Worm (Caenorhabditis elegans): Measurements from ENCODE around the gene oac-55.

The oac-55 gene

DNA sequence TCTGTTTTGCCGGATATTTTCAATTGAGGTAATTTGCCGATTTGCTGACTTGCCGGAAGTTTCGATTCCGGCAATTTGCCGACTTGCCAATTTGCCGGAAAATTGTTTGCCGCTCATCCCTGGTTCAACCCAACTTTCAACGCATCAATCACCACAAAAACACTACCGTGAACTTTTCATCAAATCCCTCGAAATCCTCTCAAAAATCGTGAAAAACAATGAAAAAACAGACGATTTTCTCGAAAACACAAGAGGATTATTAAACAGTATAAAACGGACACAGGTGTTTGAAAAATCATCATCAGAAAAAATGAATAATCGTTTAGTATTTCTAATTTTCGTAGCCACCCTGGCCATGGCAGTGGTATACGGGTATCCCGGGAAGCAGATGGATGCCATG lies 6.0 kb downstream of the oac-55 start, which contains the start of gene Y39H10A.1:
Gene Y39H10A.1 (plus strand): TSS at position 301 of the 400 bp plus-strand sequence.
- TF ChIP-seq unc-62 (GFP tag; optimal IDR thresholded peaks at IDR 0.05) = no peak

DNA sequence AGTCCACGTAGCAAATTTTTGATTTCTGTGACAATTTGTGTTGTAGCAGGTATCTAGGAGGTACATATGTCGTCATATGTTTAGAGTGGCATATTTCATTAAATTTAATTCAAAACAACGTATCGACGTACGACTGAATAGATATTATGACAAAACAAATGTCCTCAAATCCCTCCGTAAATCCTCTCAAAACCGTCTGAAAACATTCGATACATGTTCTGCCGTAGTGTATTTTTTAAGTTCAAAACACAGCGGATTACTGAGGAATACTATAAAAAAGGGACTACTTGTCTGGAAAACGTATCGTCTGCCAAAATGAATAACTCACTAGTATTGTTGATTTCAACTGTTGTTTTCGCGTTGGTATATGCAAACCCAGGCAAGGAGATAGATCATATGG lies 7.3 kb downstream of the oac-55 start, which contains the start of gene R08E5.4:
Gene R08E5.4 (plus strand): TSS at position 301 of the 400 bp plus-strand sequence.
- TF ChIP-seq unc-62 (GFP tag; optimal IDR thresholded peaks at IDR 0.05) = no peak

DNA sequence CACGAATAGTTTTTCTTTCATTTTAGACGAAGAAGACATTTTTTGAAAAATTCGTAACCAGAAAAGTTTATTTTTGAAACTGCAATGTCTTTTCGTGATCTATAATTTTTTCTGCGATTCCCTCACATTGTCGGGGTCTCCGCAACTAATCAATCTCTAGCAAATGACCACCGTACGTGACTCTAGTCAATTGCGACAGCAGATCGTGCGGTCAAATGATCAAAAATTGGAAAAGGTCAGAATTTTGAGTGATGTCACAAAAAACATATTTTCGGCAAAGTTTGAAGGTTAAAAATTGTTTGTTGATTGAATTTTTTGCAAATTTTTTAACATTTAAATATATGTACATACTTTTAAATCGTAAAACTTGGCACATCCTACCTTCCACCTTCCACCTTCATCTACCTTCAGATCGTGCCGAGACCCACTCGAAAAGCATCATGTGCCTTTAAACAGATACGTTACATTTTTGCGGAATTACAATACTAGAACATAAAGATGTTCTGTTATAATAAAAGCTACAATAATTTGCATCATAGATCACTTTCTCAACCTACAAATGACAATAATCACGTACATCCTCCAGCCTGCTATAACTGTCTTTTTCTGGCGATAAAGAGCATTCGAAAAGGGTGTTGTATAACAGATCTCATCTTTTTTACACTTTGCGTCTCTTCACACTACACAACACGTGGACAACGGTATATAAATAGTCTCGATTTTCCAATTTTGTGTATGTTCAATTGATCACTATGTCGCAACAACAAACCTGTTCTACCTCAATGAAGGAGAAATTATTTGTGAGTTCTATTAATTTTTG lies 10.7 kb downstream of the oac-55 start, which contains the start of the genes R08E5.1 and rips-1:
Gene R08E5.1 (minus strand): TSS at position 82 of the 820 bp plus-strand sequence.
Gene rips-1 (plus strand): TSS at position 585 of the 820 bp plus-strand sequence.
- no peak for TF ChIP-seq unc-62 (GFP tag; optimal IDR thresholded peaks at IDR 0.05)

DNA sequence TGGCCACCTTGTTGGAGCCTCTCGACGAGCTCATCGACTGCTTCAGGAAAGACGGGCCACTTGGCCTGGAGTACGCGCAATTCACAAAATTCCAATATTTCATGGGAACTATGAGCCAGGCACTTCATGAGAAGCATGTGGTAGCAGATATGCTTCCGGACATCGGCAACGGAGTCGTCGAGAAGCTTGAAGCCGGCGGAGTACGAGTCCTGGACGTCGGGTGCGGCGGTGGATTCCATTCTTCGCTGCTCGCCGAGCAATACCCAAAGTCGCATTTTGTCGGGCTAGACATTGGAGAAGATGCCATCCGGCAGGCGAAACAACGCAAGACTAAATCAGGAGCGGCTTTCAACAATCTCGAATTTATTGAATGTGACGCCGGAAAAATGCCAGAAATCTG lies 12.7 kb downstream of the oac-55 start:
- TF ChIP-seq unc-62 (GFP tag; optimal IDR thresholded peaks at IDR 0.05) = no peak

DNA sequence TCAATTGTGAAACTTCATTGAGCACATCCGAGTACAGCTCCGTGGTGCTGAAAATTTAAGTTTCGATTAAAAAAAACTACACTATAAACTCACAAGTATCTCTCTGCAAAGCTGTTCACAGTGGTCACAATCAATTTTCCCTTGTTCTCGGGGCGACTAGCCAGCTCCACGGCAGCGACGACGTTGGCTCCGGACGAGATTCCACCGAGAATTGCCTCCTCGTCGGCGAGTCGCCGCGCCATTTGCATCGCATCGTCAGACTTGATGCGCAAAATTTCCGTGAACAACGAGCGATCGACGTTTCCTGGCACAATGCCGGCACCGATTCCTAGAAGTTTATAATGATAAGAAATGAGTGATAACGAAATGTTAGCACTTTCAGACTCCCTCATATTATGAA lies 13.7 kb downstream of the oac-55 start:
- no peak for TF ChIP-seq unc-62 (GFP tag; optimal IDR thresholded peaks at IDR 0.05)

DNA sequence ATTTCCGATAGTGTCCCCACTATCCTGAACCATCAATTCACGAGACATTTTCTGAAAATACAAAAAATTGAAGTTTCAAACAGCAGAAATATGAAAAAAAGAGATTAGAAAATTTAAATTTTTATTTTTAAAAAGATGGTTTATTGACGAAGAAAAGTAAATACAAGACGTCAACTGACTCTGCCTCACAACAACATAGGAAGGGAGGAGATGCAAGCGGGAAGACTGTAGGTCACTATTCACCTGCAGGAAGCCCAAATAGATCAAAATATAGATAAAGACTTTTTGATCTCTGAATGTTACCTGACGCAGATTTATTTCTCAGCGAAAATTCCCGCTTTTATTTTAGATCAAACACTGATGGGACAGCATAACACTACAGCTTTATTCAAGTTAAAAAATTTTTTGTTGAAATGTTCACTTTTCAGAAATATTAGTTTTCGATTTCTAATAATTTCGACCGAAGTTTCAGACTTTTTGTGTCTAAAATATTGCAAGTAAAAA lies 15.2 kb downstream of the oac-55 start, which contains the start of gene cysl-3:
Gene cysl-3 (minus strand): TSS at position 51 of the 504 bp plus-strand sequence.
- TF ChIP-seq unc-62 (GFP tag; optimal IDR thresholded peaks at IDR 0.05) = no peak

DNA sequence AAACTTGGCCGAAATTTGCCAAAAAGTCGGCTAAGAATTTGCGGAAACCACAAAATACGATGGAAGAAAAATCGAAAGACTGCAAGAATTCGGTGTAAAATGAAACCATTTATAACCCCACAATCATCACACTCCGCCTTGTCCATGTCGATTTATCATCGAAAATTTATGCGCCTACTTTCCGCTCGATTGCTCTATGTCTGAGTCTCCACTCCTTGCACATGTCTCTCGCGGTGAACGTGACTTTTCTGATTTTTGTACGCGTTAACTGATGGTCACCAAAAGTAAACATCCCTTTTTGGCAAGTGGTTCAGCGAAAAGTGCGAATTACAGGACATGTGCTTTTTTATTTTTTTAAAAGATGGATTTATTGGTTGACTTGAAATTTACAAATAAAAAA lies 16.0 kb downstream of the oac-55 start:
- no peak for TF ChIP-seq unc-62 (GFP tag; optimal IDR thresholded peaks at IDR 0.05)

DNA sequence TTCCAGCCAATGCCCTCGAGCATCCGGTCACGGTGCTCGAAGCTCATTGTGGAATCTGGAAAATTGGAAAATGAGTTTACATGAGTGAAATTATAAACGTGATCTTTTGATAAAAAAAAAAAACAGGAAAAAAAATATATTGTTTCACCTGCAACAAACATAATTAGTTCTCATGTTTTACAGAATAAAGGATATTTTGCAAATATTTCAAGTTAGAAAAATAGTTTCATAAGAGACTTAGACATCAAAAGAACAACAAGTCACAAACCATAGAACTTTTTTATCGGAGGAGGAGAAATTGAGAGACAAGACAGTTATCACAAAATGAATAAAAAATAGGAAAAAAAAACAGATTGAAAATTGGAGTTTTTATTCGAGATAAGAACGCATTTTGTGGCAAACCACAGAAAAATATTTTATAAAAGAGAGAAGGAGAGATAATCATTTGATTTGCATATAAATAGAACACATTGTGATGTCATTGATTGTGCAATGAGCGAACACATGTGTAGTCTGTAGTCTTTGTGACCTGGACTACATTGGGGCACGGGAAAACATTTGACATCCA lies 23.3 kb downstream of the oac-55 start, which contains the start of gene R08F11.1:
Gene R08F11.1 (minus strand): TSS at position 51 of the 568 bp plus-strand sequence.
- no peak for TF ChIP-seq unc-62 (GFP tag; optimal IDR thresholded peaks at IDR 0.05)

DNA sequence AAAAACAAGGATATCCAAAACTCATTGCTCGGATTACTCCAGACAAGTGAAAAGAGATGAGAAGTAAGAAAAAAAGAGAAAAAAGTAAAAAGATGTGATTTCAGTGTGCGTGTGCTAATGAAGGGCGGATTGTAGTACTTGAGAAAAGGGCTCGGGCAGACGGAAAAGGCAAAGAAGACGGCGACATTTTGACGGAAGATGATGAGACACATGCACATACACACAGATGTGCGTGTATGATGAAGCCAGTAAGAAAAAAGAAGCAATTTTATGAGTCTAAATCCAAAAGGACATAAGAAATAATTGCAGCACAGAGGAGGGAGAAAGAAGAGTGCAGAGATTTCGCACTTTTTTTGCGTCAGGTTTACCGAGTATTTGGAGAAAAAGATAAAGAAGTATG lies 27.6 kb downstream of the oac-55 start:
- no peak for TF ChIP-seq unc-62 (GFP tag; optimal IDR thresholded peaks at IDR 0.05)

DNA sequence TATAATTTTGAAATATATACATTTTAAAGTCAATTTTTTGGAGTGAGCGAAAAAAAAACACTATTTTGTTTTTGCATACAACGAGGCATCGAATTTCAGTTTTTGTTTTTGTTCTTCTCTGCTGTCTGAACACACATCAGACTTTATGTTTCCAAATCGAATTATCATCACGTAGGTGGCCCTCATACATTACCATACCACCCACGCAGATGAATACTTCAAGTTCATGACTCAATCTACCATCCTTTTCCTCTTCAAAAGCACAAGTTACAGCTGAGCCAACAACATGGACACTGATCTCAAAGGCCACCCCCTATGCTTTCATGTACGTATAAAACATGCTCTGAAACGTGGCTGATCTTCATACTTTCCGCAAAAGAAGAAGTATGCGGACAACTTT lies 28.8 kb downstream of the oac-55 start, which contains the start of gene R08F11.7:
Gene R08F11.7 (plus strand): TSS at position 301 of the 400 bp plus-strand sequence.
- no peak for TF ChIP-seq unc-62 (GFP tag; optimal IDR thresholded peaks at IDR 0.05)

DNA sequence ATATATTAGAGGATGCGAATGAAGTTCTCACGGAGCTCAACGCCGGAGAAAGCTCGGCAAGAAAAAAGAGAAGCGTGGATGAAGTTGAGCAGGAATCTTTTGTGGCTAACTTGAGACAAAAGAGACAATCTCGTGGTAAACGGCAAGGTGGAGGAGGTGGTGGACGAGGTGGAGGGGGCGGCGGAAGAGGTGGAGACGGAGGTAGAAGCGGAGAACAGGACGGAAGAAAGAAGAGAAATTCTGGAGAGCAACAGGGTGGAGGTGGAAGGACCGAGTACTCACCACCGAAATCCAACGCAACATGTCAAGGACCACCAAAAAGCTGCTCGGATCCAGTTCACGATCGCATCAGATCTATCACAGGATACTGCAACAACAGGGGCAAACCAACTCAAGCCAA lies 29.5 kb downstream of the oac-55 start:
- no peak for TF ChIP-seq unc-62 (GFP tag; optimal IDR thresholded peaks at IDR 0.05)

DNA sequence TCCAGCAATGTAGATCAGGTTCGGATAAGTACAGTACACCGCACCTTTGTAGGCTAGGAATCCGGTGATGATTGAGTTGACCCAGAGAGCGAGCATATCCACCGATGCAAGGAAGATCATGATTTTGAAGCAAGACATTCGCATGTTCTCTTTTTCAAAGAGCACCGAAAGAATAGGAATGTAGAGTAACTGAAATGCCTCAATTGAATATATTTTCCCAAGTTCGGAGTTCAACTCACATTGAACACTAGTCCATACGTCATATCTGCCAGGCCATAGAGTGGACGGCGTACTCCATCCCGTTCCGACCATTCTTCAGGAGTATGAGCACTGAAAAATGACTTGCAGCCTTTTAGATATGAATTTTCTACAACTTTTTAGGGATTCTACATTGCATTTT lies 38.8 kb downstream of the oac-55 start:
- TF ChIP-seq unc-62 (GFP tag; optimal IDR thresholded peaks at IDR 0.05) = no peak

DNA sequence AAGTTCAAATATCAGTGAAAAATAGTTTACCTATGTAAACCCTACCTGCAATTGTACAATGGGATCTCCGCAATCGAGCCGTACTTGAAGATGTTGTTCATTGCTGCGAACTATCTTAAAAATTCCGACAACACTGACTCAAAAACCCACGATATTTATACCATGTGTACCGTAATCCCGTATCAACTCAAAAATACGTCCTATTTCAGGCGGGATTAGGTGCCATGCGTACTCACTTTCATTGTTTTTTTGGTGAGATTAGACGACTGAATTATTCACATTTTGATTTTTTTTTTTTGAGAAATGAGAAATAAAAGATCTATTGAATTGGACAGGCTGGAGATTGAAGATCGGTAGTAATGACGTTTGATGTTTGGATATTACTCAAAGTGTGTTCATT lies 39.4 kb downstream of the oac-55 start, which contains the start of gene srt-30:
Gene srt-30 (minus strand): TSS at position 101 of the 400 bp plus-strand sequence.
- TF ChIP-seq unc-62 (GFP tag; optimal IDR thresholded peaks at IDR 0.05) = no peak

DNA sequence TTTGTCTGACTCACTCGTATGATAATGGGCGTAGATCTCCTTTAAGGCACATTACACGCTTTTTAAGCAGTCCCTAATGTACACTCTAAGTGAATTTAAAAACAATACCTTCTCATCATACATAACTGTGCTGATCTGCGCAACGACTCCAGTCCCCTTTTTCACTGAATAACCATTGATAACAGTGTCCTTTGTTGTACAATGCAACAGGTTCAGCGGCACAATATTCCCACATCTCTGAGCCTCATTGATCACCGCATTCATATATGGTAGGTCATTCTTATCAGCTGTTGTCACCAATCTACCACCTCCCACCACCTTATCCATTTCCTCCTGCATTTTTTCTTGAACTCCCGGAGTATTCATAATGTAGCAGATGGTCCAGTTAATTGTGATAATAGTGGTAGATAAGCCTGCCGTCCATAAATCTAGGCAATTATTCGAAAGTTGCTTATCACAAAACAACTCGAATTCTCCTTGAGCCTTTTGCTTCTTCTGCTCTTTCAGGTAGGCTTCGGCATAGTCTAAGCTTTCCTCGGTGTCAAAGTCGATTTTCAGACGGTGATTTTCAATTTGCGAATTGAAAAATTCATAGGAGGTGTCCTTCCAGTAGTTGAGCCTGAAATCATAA lies 41.0 kb downstream of the oac-55 start:
- TF ChIP-seq unc-62 (GFP tag; optimal IDR thresholded peaks at IDR 0.05) = no peak

DNA sequence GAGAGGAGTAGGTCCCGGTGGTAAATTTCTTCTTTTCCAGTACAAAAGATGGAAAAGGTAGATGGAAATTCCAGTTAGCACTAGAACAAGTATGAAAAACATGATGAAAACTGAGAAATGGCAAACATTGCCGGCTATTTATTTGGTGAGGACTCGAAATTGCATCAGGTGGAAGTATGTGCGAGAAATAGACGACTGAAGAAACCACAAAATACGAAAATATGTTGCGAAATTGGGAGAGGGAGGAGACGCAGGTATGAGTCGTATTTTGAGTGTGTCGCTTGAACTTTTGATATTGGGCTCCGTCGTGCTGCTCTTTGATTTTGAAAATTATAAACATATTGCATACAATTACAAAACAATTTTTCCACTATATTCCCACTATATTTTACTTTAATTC lies 42.4 kb downstream of the oac-55 start, which contains the start of gene cyp-33C8:
Gene cyp-33C8 (minus strand): TSS at position 200 of the 400 bp plus-strand sequence.
- no peak for TF ChIP-seq unc-62 (GFP tag; optimal IDR thresholded peaks at IDR 0.05)

DNA sequence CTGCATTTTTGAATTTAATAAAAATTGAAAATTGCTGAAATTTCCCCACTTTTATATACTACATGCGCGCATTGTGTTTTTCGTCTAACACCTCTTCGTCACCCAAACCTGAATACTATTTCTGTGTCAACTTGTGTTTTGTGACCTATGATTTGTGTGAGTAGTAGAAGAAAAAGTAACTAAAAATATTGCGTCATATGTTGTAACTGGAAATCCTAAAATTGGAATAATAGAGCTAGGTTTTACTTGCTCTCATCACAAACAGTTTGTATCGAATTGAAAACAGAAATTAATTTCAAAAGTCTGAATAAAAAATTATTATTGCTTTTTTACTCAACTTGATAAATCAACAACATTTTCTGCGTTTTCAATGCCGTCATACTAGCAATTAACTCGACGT lies 44.6 kb downstream of the oac-55 start, which contains the start of gene R08F11.4:
Gene R08F11.4 (minus strand): TSS at position 29 of the 400 bp plus-strand sequence.
- no peak for TF ChIP-seq unc-62 (GFP tag; optimal IDR thresholded peaks at IDR 0.05)

Data from whole organism, dauer.